Fruit fly (Drosophila melanogaster): ENCODE measurements around the gene CG33252.

Gene CG33252

DNA sequence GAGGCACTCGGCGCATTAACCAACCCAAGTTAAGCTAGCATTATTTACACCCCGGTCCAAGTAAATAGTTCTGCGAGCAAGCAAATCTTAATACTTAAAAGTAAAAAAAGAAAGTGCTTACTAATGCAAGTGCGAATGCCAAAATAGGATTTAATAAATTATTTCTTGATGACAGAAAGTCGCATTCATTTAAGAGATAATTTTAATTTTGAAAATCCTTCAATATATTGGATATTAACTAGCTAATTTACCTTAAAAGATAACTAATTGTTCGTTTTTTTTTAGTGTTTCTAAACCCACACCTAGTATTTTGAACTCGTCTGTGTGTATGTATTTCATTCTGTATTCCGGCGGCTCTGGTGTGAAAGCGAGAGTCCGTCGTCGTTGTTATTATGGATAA lies 42.2 kb downstream of the CG33252 start (continued):
- 0 out of 2 replicates have a peak, but pooled peaks have one; percentile 30 for TF ChIP-seq CG14667 (GFP tag; IDR thresholded peaks at IDR 0.05)
- peak; percentile 41 for TF ChIP-seq gcm (GFP tag; optimal IDR thresholded peaks at IDR 0.05)
- peak; percentile 49; the same call in 2 of the 3 replicates for TF ChIP-seq row (GFP tag; IDR thresholded peaks at IDR 0.05)
- peak; percentile 68 for TF ChIP-seq CG7556 (GFP tag; optimal IDR thresholded peaks at IDR 0.05)
- no peak for TF ChIP-seq CG4707 (GFP tag; optimal IDR thresholded peaks at IDR 0.05)
- TF ChIP-seq pzg (GFP tag; optimal IDR thresholded peaks at IDR 0.05), result no peak
- no peak for TF ChIP-seq Dek (tag; optimal IDR thresholded peaks at IDR 0.05)
- peak; percentile 62 for TF ChIP-seq CG13296 (GFP tag; optimal IDR thresholded peaks at IDR 0.05)
- no peak for TF ChIP-seq ab (GFP tag; optimal IDR thresholded peaks at IDR 0.05)
- no peak for TF ChIP-seq hb (GFP tag; IDR thresholded peaks at IDR 0.05; ENCODE audit: partially characterized antibody)
- no peak for TF ChIP-seq D19A (tag; optimal IDR thresholded peaks at IDR 0.05)
- TF ChIP-seq CG18764 (GFP tag; optimal IDR thresholded peaks at IDR 0.05), result no peak
- TF ChIP-seq CG9215 (GFP tag; IDR thresholded peaks at IDR 0.05), result no peak
- TF ChIP-seq br (optimal IDR thresholded peaks at IDR 0.05), result no peak
- no peak for TF ChIP-seq CG3065 (GFP tag; optimal IDR thresholded peaks at IDR 0.05)
- no peak for TF ChIP-seq CG9932 (GFP tag; IDR thresholded peaks at IDR 0.05)
- no peak for TF ChIP-seq pum (GFP tag; optimal IDR thresholded peaks at IDR 0.05)
- no peak for TF ChIP-seq CG3995 (GFP tag; optimal IDR thresholded peaks at IDR 0.05)
- peak; percentile 56 for TF ChIP-seq CG12391 (tag; optimal IDR thresholded peaks at IDR 0.05)
- TF ChIP-seq CG31365 (tag; optimal IDR thresholded peaks at IDR 0.05), result no peak
- no peak for TF ChIP-seq peb (GFP tag; IDR thresholded peaks at IDR 0.05)
- no peak for TF ChIP-seq twi (tag; optimal IDR thresholded peaks at IDR 0.05)
- no peak for TF ChIP-seq ERR (GFP tag; optimal IDR thresholded peaks at IDR 0.05)
- no peak for TF ChIP-seq CG4282 (GFP tag; optimal IDR thresholded peaks at IDR 0.05)
- TF ChIP-seq CG8478 (optimal IDR thresholded peaks at IDR 0.05), result no peak
- no peak for TF ChIP-seq Lpt (GFP tag; optimal IDR thresholded peaks at IDR 0.05)
- TF ChIP-seq ato (GFP tag; IDR thresholded peaks at IDR 0.05; ENCODE audit: partially characterized antibody), result no peak
- TF ChIP-seq trem (tag; optimal IDR thresholded peaks at IDR 0.05), result peak; percentile 2
- TF ChIP-seq CG32772 (GFP tag; IDR thresholded peaks at IDR 0.05), result 0 out of 2 replicates have a peak, but pooled peaks have one; percentile 30
- peak; percentile 6 for TF ChIP-seq CG6683 (GFP tag; optimal IDR thresholded peaks at IDR 0.05)
- TF ChIP-seq E2f1 (GFP tag; IDR thresholded peaks at IDR 0.05), result no peak
- TF ChIP-seq CG11093 (GFP tag; IDR thresholded peaks at IDR 0.05), result no peak
- TF ChIP-seq sqz (GFP tag; optimal IDR thresholded peaks at IDR 0.05), result no peak
- peak; percentile 29 for TF ChIP-seq Hr3 (GFP tag; optimal IDR thresholded peaks at IDR 0.05)
- no peak for TF ChIP-seq repo (GFP tag; optimal IDR thresholded peaks at IDR 0.05)
- TF ChIP-seq CG8290 (GFP tag; optimal IDR thresholded peaks at IDR 0.05), result no peak
- no peak for TF ChIP-seq CG8290 (tag; optimal IDR thresholded peaks at IDR 0.05)
- peak; percentile 43 for TF ChIP-seq CG8924 (tag; optimal IDR thresholded peaks at IDR 0.05)
- TF ChIP-seq CG16863 (GFP tag; optimal IDR thresholded peaks at IDR 0.05), result peak; percentile 6
- TF ChIP-seq CG17328 (GFP tag; IDR thresholded peaks at IDR 0.05), result no peak
- no peak for TF ChIP-seq ash1 (GFP tag; optimal IDR thresholded peaks at IDR 0.05)
- no peak for TF ChIP-seq dan (GFP tag; IDR thresholded peaks at IDR 0.05)
- no peak for TF ChIP-seq CG10565 (GFP tag; optimal IDR thresholded peaks at IDR 0.05)
- no peak for TF ChIP-seq Mad (GFP tag; optimal IDR thresholded peaks at IDR 0.05)
- TF ChIP-seq D (optimal IDR thresholded peaks at IDR 0.05), result no peak
- peak; percentile 57 for TF ChIP-seq D (GFP tag; optimal IDR thresholded peaks at IDR 0.05)
- peak; percentile 45 for TF ChIP-seq Ada2b (GFP tag; IDR thresholded peaks at IDR 0.05)
- peak; percentile 49; the same call in 1 of the 2 replicates for TF ChIP-seq CG6689 (GFP tag; IDR thresholded peaks at IDR 0.05)
- no peak for TF ChIP-seq disco-r (GFP tag; optimal IDR thresholded peaks at IDR 0.05)
- peak; percentile 40 for TF ChIP-seq NfI (GFP tag; optimal IDR thresholded peaks at IDR 0.05)
- peak; percentile 11 for TF ChIP-seq kah (GFP tag; optimal IDR thresholded peaks at IDR 0.05)
- no peak for TF ChIP-seq Mrtf (GFP tag; IDR thresholded peaks at IDR 0.05)
- no peak for TF ChIP-seq CG10959 (GFP tag; IDR thresholded peaks at IDR 0.05)
- no peak for TF ChIP-seq CG34224 (GFP tag; IDR thresholded peaks at IDR 0.05; ENCODE audit: partially characterized antibody)

Data from whole organism, embryonic.